Fruit fly (Drosophila melanogaster): Measurements from ENCODE around the gene CG31268.
A peak's percentile ranks its signal among the peaks of the same experiment; 100 is the strongest.
"Not testable (repeated sequence)": the region's sequence is repeated elsewhere in the genome, so short reads cannot be mapped to it uniquely, and the experiment has no call there.

CG31268 gene

DNA sequence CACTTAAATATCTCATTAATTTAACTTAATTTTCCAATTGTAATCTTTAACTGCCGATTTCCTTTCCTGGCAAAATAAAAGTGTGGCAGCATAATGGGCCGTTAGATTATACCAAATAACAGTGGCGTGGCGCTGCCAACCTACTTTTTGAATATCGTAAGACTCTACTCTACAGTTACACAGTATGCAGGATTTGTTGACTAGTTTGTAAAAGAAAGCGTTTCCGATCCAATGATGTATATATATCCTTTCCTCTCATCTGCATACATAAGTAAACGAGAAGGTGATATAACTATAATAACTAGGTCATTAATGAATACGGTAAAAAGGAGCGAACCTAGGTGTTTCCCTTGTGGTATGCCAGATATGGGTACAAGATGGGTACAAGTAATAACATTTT lies 39.8 kb upstream of the CG31268 start, which contains the start of gene EMC2B (continued):
- TF ChIP-seq OdsH (GFP tag; optimal IDR thresholded peaks at IDR 0.05) (peak; percentile 19), pan (optimal IDR thresholded peaks at IDR 0.05) (no peak), brk (GFP tag; optimal IDR thresholded peaks at IDR 0.05) (no peak)

DNA sequence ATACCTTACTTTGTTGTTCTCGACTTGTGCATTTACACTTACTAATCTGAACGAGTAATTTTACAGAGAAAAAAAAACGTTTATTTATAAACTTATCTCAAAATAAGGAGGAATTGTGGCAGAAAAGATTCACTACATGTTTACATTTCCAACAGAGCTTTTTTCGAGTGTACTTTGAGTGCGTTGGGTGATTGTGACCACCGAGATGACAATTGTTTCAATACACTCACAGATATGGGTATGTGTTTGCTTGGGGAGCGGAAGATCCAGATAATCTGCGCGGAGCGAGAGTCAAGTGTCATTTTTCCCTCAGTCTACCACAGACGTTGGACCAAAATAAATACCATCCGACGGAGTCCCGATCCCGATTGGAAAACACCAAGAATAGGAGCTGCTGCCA lies 38.9 kb upstream of the CG31268 start, which contains the start of gene CG31274:
Gene CG31274 (plus strand): TSS at position 301 of the 400 bp plus-strand sequence.
- not testable (repeated sequence) for TF ChIP-seq psq, woc, Hnf4 (GFP tag; optimal IDR thresholded peaks at IDR 0.05)

DNA sequence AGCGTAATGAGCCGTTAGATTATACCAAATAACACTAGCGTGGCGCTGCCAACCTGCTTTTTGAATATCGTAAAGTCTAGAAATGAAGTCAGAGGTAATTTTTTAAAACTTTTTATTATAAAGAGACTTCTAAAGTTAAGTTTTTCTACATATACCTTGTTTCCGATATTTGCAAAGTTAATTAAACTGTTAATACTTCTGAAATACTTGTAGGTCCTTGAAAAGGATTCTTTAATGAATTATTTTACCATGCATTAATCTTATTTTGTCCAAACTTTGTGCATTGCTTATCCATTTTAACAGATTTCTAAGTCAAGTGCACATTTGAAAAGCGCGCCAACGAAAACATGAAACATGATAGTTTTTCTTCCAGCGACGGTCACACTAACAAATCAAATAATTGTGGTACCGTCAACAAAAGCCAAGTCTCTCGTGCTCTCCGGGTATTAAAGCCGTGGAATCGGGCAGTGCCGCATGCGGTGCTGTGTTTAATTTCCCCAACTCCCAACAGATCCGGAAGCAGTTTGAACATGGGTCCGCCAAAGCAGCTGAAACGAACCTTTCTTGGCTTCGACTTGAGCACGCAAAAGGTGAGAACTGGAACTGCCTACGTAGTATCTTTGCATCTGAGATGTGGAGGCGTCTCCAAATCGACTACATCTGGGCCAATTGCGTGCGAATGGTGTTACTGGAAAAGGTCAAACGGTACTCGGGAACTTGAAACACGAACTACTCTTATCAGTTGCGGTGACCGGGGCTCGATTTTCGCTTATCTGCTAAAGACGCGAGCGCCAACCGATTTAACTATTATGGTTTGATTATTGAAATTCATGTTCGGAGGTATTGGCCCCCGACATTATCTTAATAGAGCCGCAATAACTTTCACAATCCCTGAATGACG lies 35.3 kb upstream of the CG31268 start, which contains the start of the genes EMC2A and CG3534:
Gene EMC2A (minus strand): TSS at position 13 of the 901 bp plus-strand sequence.
Gene CG3534 (plus strand): TSS at position 388 of the 901 bp plus-strand sequence.
- TF ChIP-seq CG9705 (GFP tag; optimal IDR thresholded peaks at IDR 0.05) (peak; percentile 14), rgr (GFP tag; optimal IDR thresholded peaks at IDR 0.05) (no peak), usp (GFP tag; optimal IDR thresholded peaks at IDR 0.05) (no peak), CrebA (GFP tag; optimal IDR thresholded peaks at IDR 0.05; ENCODE audit: borderline replicate concordance) (no peak), Mio (GFP tag; optimal IDR thresholded peaks at IDR 0.05) (no peak), woc (GFP tag; optimal IDR thresholded peaks at IDR 0.05) (peak; percentile 39), N (GFP tag; optimal IDR thresholded peaks at IDR 0.05) (no peak), brk (GFP tag; optimal IDR thresholded peaks at IDR 0.05) (no peak), sage (GFP tag; optimal IDR thresholded peaks at IDR 0.05) (no peak), foxo (GFP tag; optimal IDR thresholded peaks at IDR 0.05) (peak in 1 of 2 experiments; percentile 59), Rel (GFP tag; optimal IDR thresholded peaks at IDR 0.05) (no peak), Rel (tag; optimal IDR thresholded peaks at IDR 0.05) (no peak), Vsx2 (GFP tag; optimal IDR thresholded peaks at IDR 0.05; ENCODE audit: partially characterized antibody) (no peak), OdsH (GFP tag; optimal IDR thresholded peaks at IDR 0.05) (no peak), dl (GFP tag; optimal IDR thresholded peaks at IDR 0.05; ENCODE audit: insufficient read depth in 1 of 2, partially characterized antibody in 2 of 2) (no peak), Hnf4 (GFP tag; optimal IDR thresholded peaks at IDR 0.05) (no peak), Sp1 (GFP tag; optimal IDR thresholded peaks at IDR 0.05) (peak; percentile 49), CG32264 (GFP tag; optimal IDR thresholded peaks at IDR 0.05) (peak; percentile 20), h (GFP tag; optimal IDR thresholded peaks at IDR 0.05) (peak; percentile 41), ey (GFP tag; optimal IDR thresholded peaks at IDR 0.05) (no peak), Dif (GFP tag; optimal IDR thresholded peaks at IDR 0.05; ENCODE audit: partially characterized antibody) (no peak), dmrt93B (GFP tag; optimal IDR thresholded peaks at IDR 0.05) (no peak), fru (GFP tag; optimal IDR thresholded peaks at IDR 0.05) (peak; percentile 46), pan (optimal IDR thresholded peaks at IDR 0.05) (no peak), HLH106 (tag; optimal IDR thresholded peaks at IDR 0.05) (peak; percentile 52), br (GFP tag; optimal IDR thresholded peaks at IDR 0.05) (no peak), Hr78 (GFP tag; optimal IDR thresholded peaks at IDR 0.05) (no peak), Myc (optimal IDR thresholded peaks at IDR 0.05) (no peak), dsf (GFP tag; optimal IDR thresholded peaks at IDR 0.05; ENCODE audit: borderline replicate concordance) (no peak)

DNA sequence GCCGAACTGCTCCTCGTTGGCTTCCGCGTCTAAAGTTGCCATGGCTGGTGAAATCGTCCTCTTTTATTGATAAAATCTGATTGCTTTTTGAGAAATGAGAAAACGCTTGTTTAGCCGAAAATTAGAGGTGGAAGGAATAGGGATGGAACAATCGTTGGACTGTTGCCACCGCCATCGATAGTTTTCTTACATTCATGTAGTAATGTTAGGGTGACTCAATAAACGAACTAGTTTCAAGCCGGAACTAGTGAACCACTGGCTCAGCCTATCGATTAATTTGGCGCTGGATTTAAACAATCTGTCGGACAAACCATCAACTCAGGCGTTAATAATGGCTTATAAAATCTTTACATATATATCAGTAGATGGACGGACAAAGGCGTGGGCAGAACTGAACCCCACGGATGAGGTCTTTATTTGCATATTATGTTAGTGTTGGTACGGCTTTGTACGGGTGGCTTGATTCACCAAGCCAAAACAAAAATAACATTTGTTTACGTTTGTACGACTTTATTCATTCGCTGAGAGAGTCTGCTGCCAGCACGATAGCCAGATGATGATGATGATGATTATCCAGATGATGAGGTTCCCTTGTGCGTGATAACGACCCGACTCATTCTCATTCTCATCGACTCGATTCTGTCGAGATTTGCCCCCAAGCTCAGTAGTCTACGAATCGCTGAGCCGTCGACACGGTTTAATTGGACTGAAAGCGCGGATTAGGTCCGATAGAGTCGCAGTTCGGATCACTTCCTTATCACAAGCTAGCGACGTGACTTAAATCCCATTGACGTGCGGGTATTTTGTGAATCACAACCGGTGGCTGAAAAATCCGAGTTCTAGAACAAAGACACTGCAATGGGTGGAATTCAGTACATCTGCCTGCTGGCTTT lies 29.1 kb upstream of the CG31268 start, which contains the start of the genes Sf3a1 and Irc:
Gene Sf3a1 (minus strand): TSS at position 138 of the 893 bp plus-strand sequence.
Gene Irc (plus strand): TSS at position 658 of the 893 bp plus-strand sequence.
- TF ChIP-seq jim (GFP tag; optimal IDR thresholded peaks at IDR 0.05), result no peak
- no peak for TF ChIP-seq N (GFP tag; optimal IDR thresholded peaks at IDR 0.05)
- TF ChIP-seq CG32264 (GFP tag; optimal IDR thresholded peaks at IDR 0.05), result no peak
- peak; percentile 95 for TF ChIP-seq fru (GFP tag; optimal IDR thresholded peaks at IDR 0.05)
- TF ChIP-seq Hr83 (GFP tag; optimal IDR thresholded peaks at IDR 0.05; ENCODE audit: poor library complexity, severe bottlenecking), result peak; percentile 60
- peak; percentile 4 for TF ChIP-seq rgr (GFP tag; optimal IDR thresholded peaks at IDR 0.05)
- peak; percentile 13 for TF ChIP-seq ey (GFP tag; optimal IDR thresholded peaks at IDR 0.05)
- TF ChIP-seq Rel (GFP tag; optimal IDR thresholded peaks at IDR 0.05), result no peak
- TF ChIP-seq Rel (tag; optimal IDR thresholded peaks at IDR 0.05), result peak; percentile 96
- TF ChIP-seq CrebA (GFP tag; optimal IDR thresholded peaks at IDR 0.05; ENCODE audit: borderline replicate concordance), result no peak
- TF ChIP-seq Vsx2 (GFP tag; optimal IDR thresholded peaks at IDR 0.05; ENCODE audit: partially characterized antibody), result no peak
- peak; percentile 50 for TF ChIP-seq Hnf4 (GFP tag; optimal IDR thresholded peaks at IDR 0.05)
- no peak for TF ChIP-seq foxo (GFP tag; optimal IDR thresholded peaks at IDR 0.05)
- no peak for TF ChIP-seq Dif (GFP tag; optimal IDR thresholded peaks at IDR 0.05; ENCODE audit: partially characterized antibody)
- TF ChIP-seq Jra (GFP tag; optimal IDR thresholded peaks at IDR 0.05), result peak; percentile 37
- TF ChIP-seq h (GFP tag; optimal IDR thresholded peaks at IDR 0.05), result no peak
- TF ChIP-seq GATAd (GFP tag; optimal IDR thresholded peaks at IDR 0.05), result no peak
- TF ChIP-seq pan (optimal IDR thresholded peaks at IDR 0.05), result no peak
- no peak for TF ChIP-seq Sp1 (GFP tag; optimal IDR thresholded peaks at IDR 0.05)
- TF ChIP-seq woc (GFP tag; optimal IDR thresholded peaks at IDR 0.05), result no peak

Data from whole organism, wandering third instar larva.